Worm (Caenorhabditis elegans) whole organism, L3 larva: ENCODE measurements around the gene prx-1.
A peak's percentile ranks its signal among the peaks of the same experiment; 100 is the strongest.

ENCODE experiments used
- R02D3.7 ChIP-seq: fragments of 150-350 bp; optimal IDR thresholded peaks from 2 replicates; lab custom pipeline; 2014; ENCODE audit warnings: missing biosample characterization, missing genetic modification characterization
- ceh-82 ChIP-seq: fragments of 150-350 bp; optimal IDR thresholded peaks from 2 replicates; lab custom pipeline; 2014; ENCODE audit warnings: missing biosample characterization, missing genetic modification characterization
- egl-27 ChIP-seq: sonication (generic microtip); optimal IDR thresholded peaks from 4 replicates; lab custom pipeline; 2017; ENCODE audit warnings: missing biosample characterization, missing genetic modification reagents, missing genetic modification characterization
- lin-39 ChIP-seq: fragments of 150-350 bp; optimal IDR thresholded peaks from 2 replicates; lab custom pipeline; 2018; ENCODE audit warnings: missing biosample characterization, missing genetic modification reagents, missing genetic modification characterization
- lsy-12 ChIP-seq: sonication (generic microtip); optimal IDR thresholded peaks from 2 replicates; lab custom pipeline; 2016; ENCODE audit warnings: mild to moderate bottlenecking, missing genetic modification characterization, missing compliant biosample characterization
- mdl-1 ChIP-seq: fragments of 150-350 bp; optimal IDR thresholded peaks from 2 replicates; lab custom pipeline; 2014; ENCODE audit warnings: missing biosample characterization, missing genetic modification characterization
- mml-1 ChIP-seq: fragments of 150-350 bp; sonication (generic microtip); optimal IDR thresholded peaks from 3 replicates; lab custom pipeline; 2014; ENCODE audit warnings: missing biosample characterization, missing genetic modification characterization
- nhr-12 ChIP-seq: fragments of 150-350 bp; optimal IDR thresholded peaks from 2 replicates; lab custom pipeline; 2014; ENCODE audit warnings: missing biosample characterization, missing genetic modification characterization
- nhr-77 ChIP-seq: fragments of 150-350 bp; optimal IDR thresholded peaks from 2 replicates; lab custom pipeline; 2014; ENCODE audit warnings: missing biosample characterization, missing genetic modification characterization
- pha-4 ChIP-seq: fragments of 150-350 bp; optimal IDR thresholded peaks from 2 replicates; lab custom pipeline; 2014; ENCODE audit warnings: missing biosample characterization, missing genetic modification reagents, missing genetic modification characterization
- skn-1 ChIP-seq: fragments of 150-350 bp; optimal IDR thresholded peaks from 2 replicates; lab custom pipeline; 2014; ENCODE audit warnings: missing biosample characterization, missing genetic modification characterization
- ztf-11 ChIP-seq: fragments of 150-350 bp; optimal IDR thresholded peaks from 2 replicates; lab custom pipeline; 2014; ENCODE audit warnings: missing biosample characterization, missing genetic modification characterization

DNA sequence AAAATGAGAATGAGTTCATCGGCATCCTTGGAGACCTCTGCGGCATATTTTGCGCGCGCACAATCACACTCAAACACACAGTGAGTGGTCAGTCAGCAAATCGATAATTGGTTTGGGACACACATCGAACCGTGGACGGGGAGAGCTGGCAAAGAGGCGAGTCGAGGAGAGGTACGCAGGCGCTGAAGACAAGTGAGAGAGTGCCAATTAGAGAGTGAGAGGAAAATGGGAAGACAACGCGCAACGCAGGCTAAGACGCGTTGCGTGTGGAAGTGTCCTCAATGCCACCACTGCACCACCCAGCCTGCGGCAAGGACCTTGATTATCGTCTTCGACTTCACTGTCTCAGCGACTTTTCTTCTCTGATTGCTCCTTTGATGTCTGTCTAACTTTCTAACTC is 16.5 kb upstream of the prx-1 start:
- peak; percentile 96 for TF ChIP-seq lin-39 (tag; lab: Kevin White, UChicago)
- TF ChIP-seq skn-1 (tag; lab: Kevin White, UChicago) = peak; percentile 69
- peak; percentile 33 for TF ChIP-seq lsy-12 (tag; lab: Kevin White, UChicago)
- TF ChIP-seq pha-4 (tag; lab: Kevin White, UChicago) = peak; percentile 80
- no peak for TF ChIP-seq nhr-12
- no peak for TF ChIP-seq ceh-82
- peak; percentile 58 for TF ChIP-seq egl-27 (tag; lab: Kevin White, UChicago)
- TF ChIP-seq nhr-77 (tag; lab: Kevin White, UChicago) = no peak
- TF ChIP-seq mdl-1 (tag; lab: Kevin White, UChicago) = peak; percentile 34
- no peak for TF ChIP-seq mml-1 (tag; lab: Kevin White, UChicago)
- no peak for TF ChIP-seq ztf-11
- no peak for TF ChIP-seq R02D3.7 (tag; lab: Kevin White, UChicago)
